Worm (Caenorhabditis elegans) whole organism, young adult: ENCODE data around the gene gcy-12.

Experiments used
- ceh-27 ChIP-seq: fragments of 200-800 bp; sonication (Bioruptor generic); optimal IDR thresholded peaks from 2 replicates; lab custom pipeline; 2018; ENCODE audit warnings: mild to moderate bottlenecking, missing genetic modification characterization, moderate library complexity, missing compliant biosample characterization
- ets-4 ChIP-seq: fragments of 200-800 bp; sonication (Bioruptor generic); optimal IDR thresholded peaks from 2 replicates; lab custom pipeline; 2018; ENCODE audit warnings: mild to moderate bottlenecking, missing genetic modification characterization, missing compliant biosample characterization
- gei-17 ChIP-seq: fragments of 200-800 bp; sonication (Bioruptor generic); optimal IDR thresholded peaks from 2 replicates; lab custom pipeline; 2018; ENCODE audit warnings: mild to moderate bottlenecking, missing genetic modification characterization, missing compliant biosample characterization
- hsf-1 ChIP-seq: fragments of 200-800 bp; sonication (Bioruptor generic); IDR thresholded peaks from 2 replicates; pipeline ENCODE4 v1.3.6; 2022; ENCODE audit warnings: missing genetic modification reagents, missing genetic modification characterization, missing compliant biosample characterization
- lin-26 ChIP-seq: fragments of 200-800 bp; sonication (Bioruptor generic); IDR thresholded peaks from 2 replicates; pipeline ENCODE4 v1.3.6; 2022; ENCODE audit warnings: missing genetic modification reagents, missing genetic modification characterization, missing compliant biosample characterization
- tlf-1 ChIP-seq: fragments of 200-800 bp; sonication (Bioruptor generic); optimal IDR thresholded peaks from 2 replicates; lab custom pipeline; 2018; ENCODE audit warnings: mild to moderate bottlenecking, missing genetic modification characterization, missing compliant biosample characterization
- ztf-25 ChIP-seq: fragments of 200-800 bp; sonication (Bioruptor generic); IDR thresholded peaks from 2 replicates; pipeline ENCODE4 v1.3.6; 2022; ENCODE audit warnings: missing genetic modification reagents, missing genetic modification characterization, missing compliant biosample characterization

DNA sequence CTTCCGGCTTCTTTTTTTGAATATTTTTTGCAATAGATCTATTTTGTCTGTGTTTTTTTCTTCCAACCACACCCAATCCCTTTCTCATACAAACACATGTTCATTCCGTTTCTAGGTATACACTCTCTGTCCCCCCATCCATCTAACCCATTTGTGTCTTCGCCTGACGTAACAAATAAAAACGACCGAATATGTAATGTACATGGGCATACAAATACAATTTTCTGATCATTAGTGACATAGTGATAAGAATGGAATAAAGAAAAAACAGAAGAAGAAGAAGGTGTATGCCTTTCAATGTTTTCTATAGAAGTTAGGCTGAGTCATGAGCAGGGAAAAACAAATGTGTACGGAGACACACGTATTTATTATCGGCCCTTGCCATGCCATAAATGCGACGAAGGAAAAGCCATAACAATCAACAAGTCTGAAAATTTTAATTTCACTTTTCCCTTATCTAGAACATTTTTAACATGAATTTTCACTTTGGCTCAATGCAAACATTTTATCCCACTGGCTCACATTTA, 21.9 kb downstream of the gcy-12 start:
- TF ChIP-seq ztf-25 (GFP tag; lab: Robert Waterston, UW) = no peak
- TF ChIP-seq lin-26 (GFP tag; lab: Robert Waterston, UW) = no peak
- no peak for TF ChIP-seq ceh-27 (GFP tag; lab: Kevin White, UChicago)
- TF ChIP-seq gei-17 (GFP tag; lab: Kevin White, UChicago) = no peak
- no peak for TF ChIP-seq ets-4
- TF ChIP-seq tlf-1 (GFP tag; lab: Kevin White, UChicago) = no peak
- no peak for TF ChIP-seq hsf-1 (GFP tag; lab: Robert Waterston, UW)
